Fruit fly (Drosophila melanogaster): Measurements from ENCODE around the gene CG14441.

The CG14441 gene

DNA sequence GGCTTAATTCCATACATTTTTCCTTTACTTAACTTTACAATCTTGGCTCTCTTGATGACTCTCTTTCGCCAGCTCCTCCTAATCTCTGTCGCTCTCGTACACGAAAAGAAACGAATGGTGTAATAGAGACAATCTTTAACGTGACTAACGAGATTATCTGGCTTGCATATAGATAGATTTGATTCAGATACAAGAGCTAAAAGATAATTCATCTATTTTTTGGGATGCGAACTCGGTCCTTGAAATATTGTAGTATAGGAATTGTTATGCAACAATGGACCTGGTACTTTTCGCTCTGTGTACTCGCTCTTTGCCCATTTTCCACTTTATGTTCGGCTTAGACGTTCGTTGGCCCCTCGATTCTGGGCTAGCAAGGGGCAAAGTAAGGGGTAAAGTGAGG lies 12.0 kb downstream of the CG14441 start (continued):
- peak; percentile 69 for TF ChIP-seq CG17385 (GFP tag; optimal IDR thresholded peaks at IDR 0.05)
- peak; percentile 66 for TF ChIP-seq Dip3 (GFP tag; optimal IDR thresholded peaks at IDR 0.05)
- peak; percentile 64 for TF ChIP-seq CG12299 (tag; optimal IDR thresholded peaks at IDR 0.05)
- TF ChIP-seq klu (GFP tag; IDR thresholded peaks at IDR 0.05): peak; percentile 37; the same call in 1 of the 2 replicates
- TF ChIP-seq sr (GFP tag; IDR thresholded peaks at IDR 0.05): 0 out of 3 replicates have a peak, but pooled peaks have one; percentile 30
- peak; percentile 27 for TF ChIP-seq Usf (GFP tag; optimal IDR thresholded peaks at IDR 0.05)
- peak; percentile 64 for TF ChIP-seq Sox100B (GFP tag; optimal IDR thresholded peaks at IDR 0.05)
- TF ChIP-seq Optix (GFP tag; IDR thresholded peaks at IDR 0.05): peak; percentile 72
- peak; percentile 57 for TF ChIP-seq CG8359 (GFP tag; optimal IDR thresholded peaks at IDR 0.05; ENCODE audit: borderline replicate concordance)
- peak; percentile 80 for TF ChIP-seq HHEX (GFP tag; optimal IDR thresholded peaks at IDR 0.05)
- TF ChIP-seq CG13775 (GFP tag; optimal IDR thresholded peaks at IDR 0.05): peak; percentile 65
- peak; percentile 21; the same call in 1 of the 2 replicates for TF ChIP-seq Ravus (GFP tag; IDR thresholded peaks at IDR 0.05)
- TF ChIP-seq wor (GFP tag; IDR thresholded peaks at IDR 0.05): no peak; the same call in 1 of the 2 replicates
- TF ChIP-seq bsh (GFP tag; optimal IDR thresholded peaks at IDR 0.05): peak; percentile 86 to 87
- peak; percentile 65 for TF ChIP-seq ERR (GFP tag; optimal IDR thresholded peaks at IDR 0.05)
- peak; percentile 80 for TF ChIP-seq CG11695 (GFP tag; IDR thresholded peaks at IDR 0.05)
- no peak for TF ChIP-seq gfzf (GFP tag; optimal IDR thresholded peaks at IDR 0.05)
- peak; percentile 76 for TF ChIP-seq tx (GFP tag; optimal IDR thresholded peaks at IDR 0.05)
- peak; percentile 60 for TF ChIP-seq Spps (tag; optimal IDR thresholded peaks at IDR 0.05)
- peak; percentile 54 for TF ChIP-seq NFAT (GFP tag; IDR thresholded peaks at IDR 0.05)
- no peak for TF ChIP-seq CG4360 (GFP tag; IDR thresholded peaks at IDR 0.05)
- TF ChIP-seq tap (tag; optimal IDR thresholded peaks at IDR 0.05): peak; percentile 78
- TF ChIP-seq vvl (GFP tag; IDR thresholded peaks at IDR 0.05): peak; percentile 83
- peak; percentile 60; the same call in 2 of the 3 replicates for TF ChIP-seq croc (GFP tag; conservative IDR thresholded peaks at IDR 0.05)
- TF ChIP-seq Hmx (GFP tag; optimal IDR thresholded peaks at IDR 0.05): peak; percentile 5
- TF ChIP-seq ato (GFP tag; IDR thresholded peaks at IDR 0.05; ENCODE audit: partially characterized antibody): no peak
- TF ChIP-seq Stat92E (GFP tag; optimal IDR thresholded peaks at IDR 0.05): peak in 1 of 3 experiments; percentile 15
- TF ChIP-seq CG9797 (GFP tag; optimal IDR thresholded peaks at IDR 0.05): no peak
- TF ChIP-seq CG11093 (GFP tag; IDR thresholded peaks at IDR 0.05): peak; percentile 61; the same call in 1 of the 3 replicates
- peak; percentile 62 for TF ChIP-seq CG31224 (GFP tag; IDR thresholded peaks at IDR 0.05)
- peak; percentile 30; the same call in 1 of the 3 replicates for TF ChIP-seq H15 (GFP tag; IDR thresholded peaks at IDR 0.05)
- no peak for TF ChIP-seq Lpt (GFP tag; optimal IDR thresholded peaks at IDR 0.05)
- TF ChIP-seq Deaf1 (tag; optimal IDR thresholded peaks at IDR 0.05): peak; percentile 80
- TF ChIP-seq repo (GFP tag; optimal IDR thresholded peaks at IDR 0.05): peak; percentile 66
- peak; percentile 9 for TF ChIP-seq sd (tag; optimal IDR thresholded peaks at IDR 0.05)
- TF ChIP-seq CG2889 (GFP tag; IDR thresholded peaks at IDR 0.05): no peak
- TF ChIP-seq Sry-δ (GFP tag; optimal IDR thresholded peaks at IDR 0.05): peak; percentile 28
- peak; percentile 13 for TF ChIP-seq B-H2 (GFP tag; optimal IDR thresholded peaks at IDR 0.05)
- TF ChIP-seq nom (GFP tag; optimal IDR thresholded peaks at IDR 0.05): peak; percentile 41
- no peak for TF ChIP-seq HLHmδ (GFP tag; optimal IDR thresholded peaks at IDR 0.05)
- peak; percentile 66 for TF ChIP-seq tin (GFP tag; optimal IDR thresholded peaks at IDR 0.05)
- no peak for TF ChIP-seq CG34224 (GFP tag; IDR thresholded peaks at IDR 0.05; ENCODE audit: partially characterized antibody)
- TF ChIP-seq grau (tag; optimal IDR thresholded peaks at IDR 0.05): peak; percentile 84
- TF ChIP-seq bowl (GFP tag; IDR thresholded peaks at IDR 0.05): no peak
- TF ChIP-seq CG15696 (tag; optimal IDR thresholded peaks at IDR 0.05): peak; percentile 32
- peak; percentile 63 for TF ChIP-seq CG4328 (GFP tag; optimal IDR thresholded peaks at IDR 0.05)
- peak; percentile 40 for TF ChIP-seq Fer2 (tag; optimal IDR thresholded peaks at IDR 0.05)
- peak; percentile 65 for TF ChIP-seq CG11398 (GFP tag; optimal IDR thresholded peaks at IDR 0.05)
- TF ChIP-seq Six4 (GFP tag; optimal IDR thresholded peaks at IDR 0.05): peak; percentile 66
- peak; percentile 59; the same call in 1 of the 2 replicates for TF ChIP-seq ap (GFP tag; IDR thresholded peaks at IDR 0.05)

Measured in whole organism, embryonic.